Fruit fly (Drosophila melanogaster) whole organism, embryonic: ENCODE measurements around the gene CG32631.

Experiments
- CG16863 ChIP-seq: fragments of 200-800 bp; sonication (Bioruptor generic); optimal IDR thresholded peaks from 3 replicates; lab custom pipeline; 2016; ENCODE audit warnings: missing biosample characterization, missing genetic modification characterization
- CG18262 ChIP-seq: fragments of 200-800 bp; optimal IDR thresholded peaks from 3 replicates; lab custom pipeline; 2019; ENCODE audit warnings: missing biosample characterization, mild to moderate bottlenecking, missing genetic modification characterization, moderate library complexity
- CG2116 ChIP-seq: fragments of 200-800 bp; sonication (Bioruptor generic); optimal IDR thresholded peaks from 3 replicates; lab custom pipeline; 2018; ENCODE audit warnings: missing biosample characterization, mild to moderate bottlenecking, missing genetic modification characterization
- CG3838 ChIP-seq: fragments of 200-800 bp; sonication (Bioruptor generic); optimal IDR thresholded peaks from 3 replicates; lab custom pipeline; 2016; ENCODE audit warnings: missing biosample characterization, missing genetic modification characterization
- CG4707 ChIP-seq: fragments of 200-800 bp; sonication (Bioruptor generic); optimal IDR thresholded peaks from 2 replicates; lab custom pipeline; 2018; ENCODE audit warnings: missing biosample characterization, mild to moderate bottlenecking, missing genetic modification characterization, moderate library complexity
- Camta ChIP-seq: fragments of 200-800 bp; sonication (Bioruptor generic); optimal IDR thresholded peaks from 2 replicates; lab custom pipeline; 2016; ENCODE audit warnings: missing biosample characterization, missing genetic modification characterization
- D ChIP-seq, 2 experiments: fragments of 200-800 bp in 1 of 2; fragments of >200 bp in 1 of 2; sonication (Bioruptor generic) in 1 of 2; optimal IDR thresholded peaks; 2 replicates in 1 of 2; 3 replicates in 1 of 2; lab custom pipeline; 2017; ENCODE audit warnings: mild to moderate bottlenecking in 1 of 2, missing biosample characterization in 1 of 2, missing genetic modification characterization in 1 of 2, missing genetic modification reagents in 1 of 2
- Med ChIP-seq: fragments of 200-800 bp; sonication (Bioruptor generic); peaks from one replicate; lab custom pipeline; 2016; ENCODE audit warnings: missing biosample characterization, missing genetic modification characterization, mild to moderate bottlenecking, inconsistent platforms, moderate library complexity
- PHDP ChIP-seq: fragments of 200-800 bp; sonication (Bioruptor generic); optimal IDR thresholded peaks from 3 replicates; lab custom pipeline; 2018; ENCODE audit warnings: missing biosample characterization, mild to moderate bottlenecking, missing genetic modification characterization, moderate library complexity
- Xbp1 ChIP-seq: fragments of 200-800 bp; sonication (Bioruptor generic); optimal IDR thresholded peaks from 3 replicates; lab custom pipeline; 2016; ENCODE audit warnings: missing biosample characterization, mild to moderate bottlenecking, missing genetic modification characterization
- ap ChIP-seq: fragments of 200-800 bp; sonication (Bioruptor generic); IDR thresholded peaks from 2 replicates; pipeline ENCODE4 v1.3.6; 2022; ENCODE audit warnings: missing biosample characterization, missing genetic modification characterization
- lilli ChIP-seq: fragments of 200-800 bp; sonication (Bioruptor generic); optimal IDR thresholded peaks from 3 replicates; lab custom pipeline; 2016; ENCODE audit warnings: missing biosample characterization, missing genetic modification characterization
- mam ChIP-seq: fragments of 200-800 bp; sonication (Bioruptor generic); optimal IDR thresholded peaks from 3 replicates; lab custom pipeline; 2016; ENCODE audit warnings: missing biosample characterization, missing genetic modification characterization
- p53 ChIP-seq: fragments of 200-800 bp; sonication (Bioruptor generic); optimal IDR thresholded peaks from 2 replicates; lab custom pipeline; 2016; ENCODE audit warnings: missing biosample characterization, missing genetic modification characterization

DNA sequence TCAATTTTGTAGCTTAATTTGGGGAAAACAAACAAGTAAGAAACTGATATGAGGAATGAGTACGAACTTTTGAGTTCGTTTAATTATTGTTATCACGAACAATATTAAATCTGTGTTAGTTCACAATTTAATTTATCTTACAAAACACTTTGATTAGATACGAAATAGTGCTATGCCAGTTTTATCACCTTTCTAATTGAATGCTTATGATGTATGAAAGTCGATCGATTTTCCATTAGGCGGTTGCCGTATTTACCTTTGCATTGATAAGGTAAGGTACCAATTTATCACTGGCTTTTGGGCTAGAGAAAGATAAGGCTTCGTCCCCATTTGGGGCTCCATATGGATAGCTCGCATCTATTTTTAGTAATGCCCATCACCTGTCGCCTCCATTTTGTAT lies 23.1 kb downstream of the CG32631 start:
- TF ChIP-seq Camta: no peak
- TF ChIP-seq CG16863 (GFP tag; lab: Kevin White, UChicago): no peak
- no peak for TF ChIP-seq PHDP (tag; lab: Kevin White, UChicago)
- TF ChIP-seq Xbp1 (GFP tag; lab: Kevin White, UChicago): no peak
- TF ChIP-seq CG2116 (GFP tag; lab: Kevin White, UChicago): no peak
- TF ChIP-seq CG4707 (GFP tag; lab: Kevin White, UChicago): no peak
- no peak for TF ChIP-seq Med (GFP tag; lab: Kevin White, UChicago)
- no peak for TF ChIP-seq lilli (GFP tag; lab: Kevin White, UChicago)
- TF ChIP-seq D (optimal IDR thresholded peaks at IDR 0.05; lab: Kevin White, UChicago): no peak
- TF ChIP-seq D (GFP tag; optimal IDR thresholded peaks at IDR 0.05; lab: Kevin White, UChicago): no peak
- TF ChIP-seq mam (GFP tag; lab: Kevin White, UChicago): no peak
- no peak for TF ChIP-seq ap
- TF ChIP-seq CG18262 (tag; lab: Kevin White, UChicago): no peak
- no peak for TF ChIP-seq CG3838 (GFP tag; lab: Kevin White, UChicago)
- TF ChIP-seq p53: no peak
